Worm (Caenorhabditis elegans) whole organism, midembryonic: ENCODE data around the gene ZC155.4.

Source experiments
- cog-1 ChIP-seq: sonication (generic microtip); optimal IDR thresholded peaks from 2 replicates; lab custom pipeline; 2016; ENCODE audit warnings: missing genetic modification characterization, missing compliant biosample characterization
- flt-1 ChIP-seq: fragments of 200-800 bp; sonication (Bioruptor generic); IDR thresholded peaks from 2 replicates; pipeline ENCODE4 v1.3.6; 2022; ENCODE audit warnings: missing genetic modification characterization, missing compliant biosample characterization
- med-1 ChIP-seq: sonication (generic microtip); optimal IDR thresholded peaks from 2 replicates; lab custom pipeline; 2017; ENCODE audit warnings: missing genetic modification characterization, mild to moderate bottlenecking, missing compliant biosample characterization, antibody characterized with exemption, missing genetic modification reagents; ENCODE audit not compliant: insufficient read depth

ce11 chrIII:5227831-5228467 lies 12.7 kb upstream of the ZC155.4 start, which contains the start of the genes C34E10.12, C34E10.10 and atp-2:
- no peak; the same call in 1 of the 2 replicates for TF ChIP-seq flt-1
- TF ChIP-seq cog-1 (tag; lab: Kevin White, UChicago) = peak; percentile 25
- peak; percentile 7 for TF ChIP-seq med-1 (GFP tag; lab: Kevin White, UChicago)
